Fruit fly (Drosophila melanogaster) whole organism, embryonic: ENCODE measurements around the gene CG13031.
A peak's percentile ranks its signal among the peaks of the same experiment; 100 is the strongest.

Experiments used
- Atf6 ChIP-seq: fragments of 200-800 bp; sonication (Bioruptor generic); IDR thresholded peaks from 2 replicates; pipeline ENCODE4 v1.3.6; 2022; ENCODE audit warnings: missing biosample characterization, missing genetic modification characterization
- Bgb ChIP-seq: fragments of 200-800 bp; sonication (Bioruptor generic); IDR thresholded peaks from 2 replicates; pipeline ENCODE4 v1.3.6; 2022; ENCODE audit warnings: missing biosample characterization, missing genetic modification characterization; ENCODE audit not compliant: partially characterized antibody
- Bteb2 ChIP-seq: fragments of 200-800 bp; sonication (Bioruptor generic); optimal IDR thresholded peaks from 2 replicates; lab custom pipeline; 2016; ENCODE audit warnings: missing biosample characterization, missing genetic modification characterization
- CG10431 ChIP-seq: fragments of 200-800 bp; sonication (Bioruptor generic); optimal IDR thresholded peaks from 3 replicates; lab custom pipeline; 2018; ENCODE audit warnings: missing biosample characterization, mild to moderate bottlenecking, missing genetic modification characterization
- CG10543 ChIP-seq: fragments of 200-800 bp; sonication (Bioruptor generic); optimal IDR thresholded peaks from 3 replicates; lab custom pipeline; 2017; ENCODE audit warnings: missing biosample characterization, mild to moderate bottlenecking, missing genetic modification characterization, moderate library complexity
- CG10565 ChIP-seq: fragments of 200-800 bp; sonication (Bioruptor generic); optimal IDR thresholded peaks from 3 replicates; lab custom pipeline; 2016; ENCODE audit warnings: missing biosample characterization, mild to moderate bottlenecking, missing genetic modification characterization
- CG12155 ChIP-seq: fragments of 200-800 bp; sonication (Bioruptor generic); optimal IDR thresholded peaks from 3 replicates; lab custom pipeline; 2016; ENCODE audit warnings: missing biosample characterization, missing genetic modification characterization
- CG12769 ChIP-seq: fragments of 200-800 bp; sonication (Bioruptor generic); optimal IDR thresholded peaks from 2 replicates; lab custom pipeline; 2019; ENCODE audit warnings: missing biosample characterization, mild to moderate bottlenecking, missing genetic modification characterization, moderate library complexity
- CG13894 ChIP-seq: fragments of 200-800 bp; sonication (Bioruptor generic); optimal IDR thresholded peaks from 3 replicates; lab custom pipeline; 2018; ENCODE audit warnings: missing biosample characterization, mild to moderate bottlenecking, missing genetic modification characterization, moderate library complexity
- CG14667 ChIP-seq: fragments of 200-800 bp; sonication (Bioruptor generic); IDR thresholded peaks from 2 replicates; pipeline ENCODE4 v1.3.6; 2022; ENCODE audit warnings: missing biosample characterization, missing genetic modification characterization
- CG14860 ChIP-seq: fragments of 200-800 bp; sonication (Bioruptor generic); IDR thresholded peaks from 3 replicates; pipeline ENCODE4 v1.3.6; 2022; ENCODE audit warnings: missing biosample characterization, missing genetic modification characterization; ENCODE audit not compliant: partially characterized antibody
- CG15479 ChIP-seq: fragments of 200-800 bp; sonication (Bioruptor generic); optimal IDR thresholded peaks from 3 replicates; lab custom pipeline; 2019; ENCODE audit warnings: missing biosample characterization, mild to moderate bottlenecking, missing genetic modification characterization, moderate library complexity
- CG1603 ChIP-seq: fragments of 200-800 bp; sonication (Bioruptor generic); optimal IDR thresholded peaks from 2 replicates; lab custom pipeline; 2019; ENCODE audit warnings: missing biosample characterization, mild to moderate bottlenecking, missing genetic modification characterization, moderate library complexity
- CG17359 ChIP-seq: fragments of 200-800 bp; sonication (Bioruptor generic); optimal IDR thresholded peaks from 3 replicates; lab custom pipeline; 2018; ENCODE audit warnings: missing biosample characterization, mild to moderate bottlenecking, missing genetic modification characterization, moderate library complexity
- CG18011 ChIP-seq: fragments of 200-800 bp; sonication (Bioruptor generic); optimal IDR thresholded peaks from 2 replicates; lab custom pipeline; 2017; ENCODE audit warnings: missing biosample characterization, missing genetic modification characterization, mild to moderate bottlenecking, moderate library complexity, missing genotype
- CG2120 ChIP-seq: fragments of 200-800 bp; sonication (Bioruptor generic); optimal IDR thresholded peaks from 3 replicates; lab custom pipeline; 2016; ENCODE audit warnings: missing biosample characterization, missing genetic modification characterization
- CG2875 ChIP-seq: fragments of 200-800 bp; sonication (Bioruptor generic); optimal IDR thresholded peaks from 2 replicates; lab custom pipeline; 2017; ENCODE audit warnings: missing biosample characterization, mild to moderate bottlenecking, missing genetic modification characterization, missing genetic modification reagents
- CG31441 ChIP-seq: fragments of 200-800 bp; sonication (Bioruptor generic); IDR thresholded peaks from 2 replicates; pipeline ENCODE4 v1.3.6; 2022; ENCODE audit warnings: missing biosample characterization, missing genetic modification characterization
- CG3281 ChIP-seq: fragments of 200-800 bp; sonication (Bioruptor generic); optimal IDR thresholded peaks from 3 replicates; lab custom pipeline; 2017; ENCODE audit warnings: missing biosample characterization, mild to moderate bottlenecking, missing genetic modification characterization
- CG42726 ChIP-seq: fragments of 200-800 bp; sonication (Bioruptor generic); IDR thresholded peaks from 2 replicates; pipeline ENCODE4 v1.3.6; 2022; ENCODE audit warnings: missing biosample characterization, missing genetic modification characterization; ENCODE audit not compliant: partially characterized antibody
- CG4404 ChIP-seq: fragments of 200-800 bp; sonication (Bioruptor generic); IDR thresholded peaks from 2 replicates; pipeline ENCODE4 v1.3.6; 2022; ENCODE audit warnings: missing biosample characterization, missing genetic modification characterization
- CG5245 ChIP-seq: fragments of 200-800 bp; sonication (Bioruptor generic); optimal IDR thresholded peaks from 3 replicates; lab custom pipeline; 2016; ENCODE audit warnings: missing biosample characterization, missing genetic modification characterization
- CG7556 ChIP-seq: fragments of 200-800 bp; sonication (Bioruptor generic); optimal IDR thresholded peaks from 2 replicates; lab custom pipeline; 2017; ENCODE audit warnings: missing biosample characterization, mild to moderate bottlenecking, missing genetic modification characterization
- CG8924 ChIP-seq: fragments of 200-800 bp; optimal IDR thresholded peaks from 3 replicates; lab custom pipeline; 2019; ENCODE audit warnings: missing biosample characterization, mild to moderate bottlenecking, missing genetic modification characterization, moderate library complexity
- CG9727 ChIP-seq: fragments of 200-800 bp; sonication (Bioruptor generic); optimal IDR thresholded peaks from 3 replicates; lab custom pipeline; 2017; ENCODE audit warnings: missing biosample characterization, mild to moderate bottlenecking, missing genetic modification characterization
- D19B ChIP-seq: fragments of 200-800 bp; sonication (Bioruptor generic); optimal IDR thresholded peaks from 2 replicates; lab custom pipeline; 2017; ENCODE audit warnings: missing biosample characterization, mild to moderate bottlenecking, missing genetic modification characterization
- HLH3B ChIP-seq: fragments of 200-800 bp; sonication (Bioruptor generic); IDR thresholded peaks from 2 replicates; pipeline ENCODE4 v1.3.6; 2022; ENCODE audit warnings: missing biosample characterization, missing genetic modification characterization
- Hand ChIP-seq: fragments of 200-800 bp; sonication (Bioruptor generic); optimal IDR thresholded peaks from 2 replicates; lab custom pipeline; 2017; ENCODE audit warnings: mild to moderate bottlenecking, missing biosample characterization, missing genetic modification reagents, missing genetic modification characterization
- HmgZ ChIP-seq: fragments of 200-800 bp; sonication (Bioruptor generic); optimal IDR thresholded peaks from 2 replicates; lab custom pipeline; 2018; ENCODE audit warnings: missing biosample characterization, mild to moderate bottlenecking, missing genetic modification characterization
- Hmr ChIP-seq: fragments of 200-800 bp; sonication (Bioruptor generic); optimal IDR thresholded peaks from 3 replicates; lab custom pipeline; 2017; ENCODE audit warnings: mild to moderate bottlenecking, missing biosample characterization, missing genetic modification reagents, missing genetic modification characterization
- Hr3 ChIP-seq: fragments of 200-800 bp; sonication (Bioruptor generic); optimal IDR thresholded peaks from 3 replicates; lab custom pipeline; 2016; ENCODE audit warnings: missing biosample characterization, missing genetic modification characterization
- Hr78 ChIP-seq, 2 experiments: fragments of 200-800 bp in 1 of 2; fragments of >200 bp in 1 of 2; sonication (Bioruptor generic) in 1 of 2; optimal IDR thresholded peaks; 2 replicates each; lab custom pipeline; 2017 to 2019; ENCODE audit warnings: missing biosample characterization in 2 of 2, missing genetic modification characterization in 2 of 2, mild to moderate bottlenecking in 1 of 2, moderate library complexity in 1 of 2
- Mes4 ChIP-seq: fragments of 200-800 bp; sonication (Bioruptor generic); optimal IDR thresholded peaks from 2 replicates; lab custom pipeline; 2016; ENCODE audit warnings: missing biosample characterization, missing genetic modification characterization
- Oaz ChIP-seq: fragments of 200-800 bp; sonication (Bioruptor generic); IDR thresholded peaks from 2 replicates; pipeline ENCODE4 v1.3.6; 2022; ENCODE audit warnings: missing biosample characterization, missing genetic modification characterization
- Poxn ChIP-seq: fragments of 200-800 bp; sonication (Bioruptor generic); IDR thresholded peaks from 2 replicates; pipeline ENCODE4 v1.3.6; 2022; ENCODE audit warnings: missing biosample characterization, missing genetic modification characterization
- cg ChIP-seq: fragments of 200-800 bp; sonication (Bioruptor generic); optimal IDR thresholded peaks from 3 replicates; lab custom pipeline; 2019; ENCODE audit warnings: missing biosample characterization, mild to moderate bottlenecking, missing genetic modification characterization, moderate library complexity
- chif ChIP-seq, 2 experiments: fragments of 200-800 bp; sonication (Bioruptor generic); optimal IDR thresholded peaks; 3 replicates each; lab custom pipeline; 2016; ENCODE audit warnings: missing biosample characterization in 2 of 2, missing genetic modification characterization in 2 of 2
- chn ChIP-seq: fragments of 200-800 bp; sonication (Bioruptor generic); optimal IDR thresholded peaks from 2 replicates; lab custom pipeline; 2016; ENCODE audit warnings: missing biosample characterization, missing genetic modification characterization
- danr ChIP-seq: fragments of 200-800 bp; sonication (Bioruptor generic); IDR thresholded peaks from 2 replicates; pipeline ENCODE4 v1.3.6; 2022; ENCODE audit warnings: missing biosample characterization, missing genetic modification characterization
- dati ChIP-seq: fragments of 200-800 bp; sonication (Bioruptor generic); IDR thresholded peaks from 2 replicates; pipeline ENCODE4 v1.3.6; 2022; ENCODE audit warnings: missing biosample characterization, missing genetic modification characterization
- gce ChIP-seq: fragments of 200-800 bp; sonication (Bioruptor generic); IDR thresholded peaks from 3 replicates; pipeline ENCODE4 v1.3.6; 2022; ENCODE audit warnings: missing biosample characterization, missing genetic modification characterization
- hbn ChIP-seq: fragments of 200-800 bp; sonication (Bioruptor generic); IDR thresholded peaks from 2 replicates; pipeline ENCODE4 v1.3.6; 2022; ENCODE audit warnings: missing biosample characterization, missing genetic modification characterization; ENCODE audit not compliant: partially characterized antibody
- pho ChIP-seq: fragments of 200-800 bp; sonication (Bioruptor generic); optimal IDR thresholded peaks from 2 replicates; lab custom pipeline; 2016; ENCODE audit warnings: missing biosample characterization, missing genetic modification characterization
- pzg ChIP-seq: fragments of 200-800 bp; sonication (Bioruptor generic); optimal IDR thresholded peaks from 3 replicates; lab custom pipeline; 2018; ENCODE audit warnings: missing biosample characterization, mild to moderate bottlenecking, missing genetic modification characterization, moderate library complexity
- scrt ChIP-seq: fragments of 200-800 bp; sonication (Bioruptor generic); optimal IDR thresholded peaks from 2 replicates; lab custom pipeline; 2018; ENCODE audit warnings: missing biosample characterization, mild to moderate bottlenecking, missing genetic modification characterization, moderate library complexity
- seq ChIP-seq: fragments of 200-800 bp; sonication (Bioruptor generic); IDR thresholded peaks from 2 replicates; pipeline ENCODE4 v1.3.6; 2022; ENCODE audit warnings: missing biosample characterization, missing genetic modification characterization
- slou ChIP-seq: fragments of 200-800 bp; sonication (Bioruptor generic); optimal IDR thresholded peaks from 3 replicates; lab custom pipeline; 2016; ENCODE audit warnings: missing biosample characterization, missing genetic modification characterization
- sob ChIP-seq: fragments of 200-800 bp; sonication (Bioruptor generic); IDR thresholded peaks from 2 replicates; pipeline ENCODE4 v1.3.6; 2022; ENCODE audit warnings: missing biosample characterization, missing genetic modification characterization
- unpg ChIP-seq: fragments of 200-800 bp; sonication (Bioruptor generic); optimal IDR thresholded peaks from 3 replicates; lab custom pipeline; 2018; ENCODE audit warnings: missing biosample characterization, mild to moderate bottlenecking, missing genetic modification characterization, moderate library complexity
- wek ChIP-seq: fragments of 200-800 bp; sonication (Bioruptor generic); optimal IDR thresholded peaks from 3 replicates; lab custom pipeline; 2018; ENCODE audit warnings: missing biosample characterization, mild to moderate bottlenecking, missing genetic modification characterization, moderate library complexity

The CG13031 gene

DNA sequence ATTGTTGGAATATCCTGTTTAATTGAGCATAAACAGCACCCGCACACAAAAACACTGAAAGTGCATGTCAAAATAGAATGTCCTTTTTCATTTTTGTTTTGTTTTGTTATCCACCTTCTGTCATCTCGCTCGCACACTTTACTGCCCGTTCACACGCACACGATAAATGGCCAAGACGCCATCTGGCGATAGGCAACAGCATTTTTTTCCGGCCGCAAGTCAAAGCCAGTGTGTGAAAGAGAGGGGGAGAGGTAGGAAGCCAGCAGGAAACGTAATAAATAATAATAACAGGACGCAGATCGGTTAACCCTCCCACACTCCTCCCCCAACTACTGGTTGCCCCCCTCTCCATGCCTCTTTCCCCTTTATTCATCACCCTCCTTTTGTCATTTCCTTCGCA lies 45.2 kb downstream of the CG13031 start (continued):
- TF ChIP-seq gce (GFP tag; lab: Robert Waterston, UW) (0 out of 3 replicates have a peak, but pooled peaks have one; percentile 59), pho (GFP tag; lab: Kevin White, UChicago) (no peak), seq (GFP tag; lab: Robert Waterston, UW) (no peak), Mes4 (peak; percentile 38), CG12155 (no peak), Oaz (GFP tag; lab: Robert Waterston, UW) (0 out of 2 replicates have a peak, but pooled peaks have one; percentile 19), Poxn (GFP tag; lab: Robert Waterston, UW) (no peak), CG15479 (GFP tag; lab: Kevin White, UChicago) (peak; percentile 2), CG10565 (no peak), CG18011 (GFP tag; lab: Kevin White, UChicago) (no peak), CG14860 (no peak), CG2875 (GFP tag; lab: Kevin White, UChicago) (peak; percentile 3), CG13894 (tag; lab: Kevin White, UChicago) (no peak), hbn (no peak), wek (GFP tag; lab: Kevin White, UChicago) (peak; percentile 61), CG10543 (GFP tag; lab: Kevin White, UChicago) (no peak), pzg (GFP tag; lab: Kevin White, UChicago) (no peak), CG17359 (tag; lab: Kevin White, UChicago) (peak; percentile 36), CG14667 (GFP tag; lab: Robert Waterston, UW) (no peak), CG42726 (no peak), unpg (GFP tag; lab: Kevin White, UChicago) (no peak), CG10431 (GFP tag; lab: Kevin White, UChicago) (peak; percentile 34), CG4404 (GFP tag; lab: Robert Waterston, UW) (no peak), CG31441 (GFP tag; lab: Robert Waterston, UW) (peak; percentile 8; the same call in 1 of the 2 replicates), CG7556 (GFP tag; lab: Kevin White, UChicago) (no peak), CG9727 (GFP tag; lab: Kevin White, UChicago) (peak; percentile 18), Atf6 (GFP tag; lab: Robert Waterston, UW) (peak; percentile 39), Bgb (GFP tag; lab: Robert Waterston, UW) (no peak), cg (GFP tag; lab: Kevin White, UChicago) (no peak), HLH3B (no peak), Hr3 (GFP tag; lab: Kevin White, UChicago) (no peak), HmgZ (tag; lab: Kevin White, UChicago) (no peak), CG3281 (peak; percentile 13), D19B (GFP tag; lab: Kevin White, UChicago) (no peak), Bteb2 (no peak), chif (GFP tag; optimal IDR thresholded peaks at IDR 0.05; lab: Kevin White, UChicago) (peak in 1 of 2 experiments; percentile 30), dati (GFP tag; lab: Robert Waterston, UW) (no peak), scrt (GFP tag; lab: Kevin White, UChicago) (no peak), slou (no peak), CG8924 (tag; lab: Kevin White, UChicago) (peak; percentile 29), Hr78 (GFP tag; optimal IDR thresholded peaks at IDR 0.05; lab: Kevin White, UChicago) (no peak), CG5245 (GFP tag; lab: Kevin White, UChicago) (peak; percentile 43), Hand (GFP tag; lab: Kevin White, UChicago) (no peak), CG2120 (GFP tag; lab: Kevin White, UChicago) (no peak), chn (peak; percentile 31), danr (no peak), CG12769 (no peak), sob (GFP tag; lab: Robert Waterston, UW) (0 out of 2 replicates have a peak, but pooled peaks have one; percentile 17), CG1603 (tag; lab: Kevin White, UChicago) (peak; percentile 41), Hmr (GFP tag; lab: Kevin White, UChicago) (no peak)
